Worm (Caenorhabditis elegans) whole organism, L1 larva: Measurements from ENCODE around the gene F22B7.9.

Experiments used
- C16A3.4 ChIP-seq: fragments of 150-350 bp; optimal IDR thresholded peaks from 2 replicates; lab custom pipeline; 2014; ENCODE audit warnings: missing biosample characterization, missing genetic modification characterization
- C34B4.2 ChIP-seq: sonication (generic microtip); optimal IDR thresholded peaks from 2 replicates; lab custom pipeline; 2017; ENCODE audit warnings: mild to moderate bottlenecking, missing genetic modification characterization, missing compliant biosample characterization
- F16B12.6 ChIP-seq: fragments of 150-350 bp; optimal IDR thresholded peaks from 2 replicates; lab custom pipeline; 2014; ENCODE audit warnings: missing biosample characterization, missing genetic modification characterization
- alr-1 ChIP-seq: fragments of 200-800 bp; sonication (Bioruptor generic); optimal IDR thresholded peaks from 2 replicates; lab custom pipeline; 2018; ENCODE audit warnings: borderline replicate concordance, mild to moderate bottlenecking, missing genetic modification characterization, missing compliant biosample characterization
- ama-1 ChIP-seq: fragments of 150-350 bp; optimal IDR thresholded peaks from 2 replicates; lab custom pipeline; 2014
- ceh-63 ChIP-seq: fragments of 200-800 bp; sonication (Bioruptor generic); optimal IDR thresholded peaks from 2 replicates; lab custom pipeline; 2018; ENCODE audit warnings: mild to moderate bottlenecking, missing genetic modification characterization, missing compliant biosample characterization
- ceh-8 ChIP-seq: fragments of 200-800 bp; sonication (Bioruptor generic); optimal IDR thresholded peaks from 2 replicates; lab custom pipeline; 2018; ENCODE audit warnings: mild to moderate bottlenecking, missing genetic modification characterization, moderate library complexity, missing compliant biosample characterization
- ceh-90 ChIP-seq: sonication (generic microtip); optimal IDR thresholded peaks from 2 replicates; lab custom pipeline; 2016; ENCODE audit warnings: missing genetic modification characterization, missing compliant biosample characterization
- dpl-1 ChIP-seq, 3 experiments: fragments of 150-350 bp in 2 of 3; sonication (generic microtip) in 1 of 3; optimal IDR thresholded peaks; 2 replicates each; lab custom pipeline; 2014 to 2017; ENCODE audit warnings: missing biosample characterization in 3 of 3, missing genetic modification characterization in 3 of 3, missing genetic modification reagents in 3 of 3
- efl-1 ChIP-seq, 4 experiments: fragments of 150-350 bp; optimal IDR thresholded peaks in 3 of 4; peaks in 1 of 4; 1 replicate in 1 of 4; 2 replicates in 3 of 4; lab custom pipeline; 2014; ENCODE audit warnings: missing biosample characterization in 2 of 4, missing genetic modification characterization in 2 of 4, missing genetic modification reagents in 2 of 4
- egl-27 ChIP-seq, 2 experiments: fragments of 150-350 bp in 1 of 2; sonication (generic microtip); optimal IDR thresholded peaks; 3 replicates each; lab custom pipeline; 2017 to 2018; ENCODE audit warnings: missing biosample characterization in 2 of 2, missing genetic modification characterization in 2 of 2, missing genetic modification reagents in 2 of 2
- elt-2 ChIP-seq: sonication (generic microtip); optimal IDR thresholded peaks from 2 replicates; lab custom pipeline; 2016; ENCODE audit warnings: missing genetic modification characterization, mild to moderate bottlenecking, inconsistent platforms, missing compliant biosample characterization, missing genetic modification reagents
- elt-3 ChIP-seq, 6 experiments: fragments of 150-350 bp in 1 of 6; sonication (generic microtip); optimal IDR thresholded peaks; 2 replicates each; lab custom pipeline; 2017 to 2018; ENCODE audit warnings: missing biosample characterization in 6 of 6, missing genetic modification characterization in 6 of 6, inconsistent platforms in 1 of 6
- ets-5 ChIP-seq: fragments of 200-800 bp; sonication (Bioruptor generic); IDR thresholded peaks from 2 replicates; pipeline ENCODE4 v1.3.6; 2022; ENCODE audit warnings: missing genetic modification characterization, missing compliant biosample characterization
- fkh-10 ChIP-seq: sonication (generic microtip); optimal IDR thresholded peaks from 2 replicates; lab custom pipeline; 2017; ENCODE audit warnings: missing biosample characterization, missing genetic modification reagents, missing genetic modification characterization
- fkh-4 ChIP-seq: sonication (generic microtip); optimal IDR thresholded peaks from 2 replicates; lab custom pipeline; 2016; ENCODE audit warnings: missing compliant biosample characterization, missing genetic modification characterization, borderline replicate concordance
- grh-1 ChIP-seq: fragments of 200-800 bp; sonication (Bioruptor generic); IDR thresholded peaks from 2 replicates; pipeline ENCODE4 v1.3.6; 2022; ENCODE audit warnings: missing genetic modification reagents, missing genetic modification characterization, missing compliant biosample characterization
- hlh-17 ChIP-seq: fragments of 200-800 bp; sonication (Bioruptor generic); optimal IDR thresholded peaks from 2 replicates; lab custom pipeline; 2018; ENCODE audit warnings: missing genetic modification characterization, mild to moderate bottlenecking, missing compliant biosample characterization, moderate library complexity, borderline replicate concordance
- hlh-4 ChIP-seq: sonication (generic microtip); optimal IDR thresholded peaks from 2 replicates; lab custom pipeline; 2016; ENCODE audit warnings: mild to moderate bottlenecking, missing genetic modification characterization, missing compliant biosample characterization
- jun-1 ChIP-seq: fragments of 150-350 bp; optimal IDR thresholded peaks from 2 replicates; lab custom pipeline; 2014; ENCODE audit warnings: missing biosample characterization, missing genetic modification reagents, missing genetic modification characterization
- lin-13 ChIP-seq: fragments of 150-350 bp; optimal IDR thresholded peaks from 2 replicates; lab custom pipeline; 2014; ENCODE audit warnings: missing biosample characterization, missing genetic modification reagents, missing genetic modification characterization
- lin-14 ChIP-seq: fragments of 200-800 bp; sonication (Bioruptor generic); optimal IDR thresholded peaks from 2 replicates; lab custom pipeline; 2018; ENCODE audit warnings: mild to moderate bottlenecking, missing genetic modification characterization, moderate library complexity, missing compliant biosample characterization
- lin-15B ChIP-seq: fragments of 150-350 bp; sonication (generic microtip); optimal IDR thresholded peaks from 3 replicates; lab custom pipeline; 2014; ENCODE audit warnings: missing biosample characterization, missing genetic modification characterization
- lin-35 ChIP-seq, 2 experiments: fragments of 150-350 bp; optimal IDR thresholded peaks; 2 replicates each; lab custom pipeline; 2014; ENCODE audit warnings: missing biosample characterization in 2 of 2, missing genetic modification characterization in 2 of 2, missing genetic modification reagents in 2 of 2
- mdl-1 ChIP-seq, 2 experiments: fragments of 150-350 bp; optimal IDR thresholded peaks; 2 replicates each; lab custom pipeline; 2014 to 2017; ENCODE audit warnings: missing biosample characterization in 2 of 2, missing genetic modification characterization in 2 of 2, inconsistent platforms in 1 of 2
- nhr-11 ChIP-seq: fragments of 150-350 bp; optimal IDR thresholded peaks from 2 replicates; lab custom pipeline; 2014; ENCODE audit warnings: missing biosample characterization, missing genetic modification characterization
- nhr-19 ChIP-seq: fragments of 200-800 bp; sonication (Bioruptor generic); conservative IDR thresholded peaks from 2 replicates; pipeline ENCODE4 v1.3.6; 2022; ENCODE audit warnings: missing genetic modification characterization, missing compliant biosample characterization
- nhr-20 ChIP-seq: sonication (generic microtip); optimal IDR thresholded peaks from 2 replicates; lab custom pipeline; 2016; ENCODE audit warnings: mild to moderate bottlenecking, missing genetic modification characterization, missing compliant biosample characterization
- nhr-237 ChIP-seq: fragments of 150-350 bp; optimal IDR thresholded peaks from 2 replicates; lab custom pipeline; 2014; ENCODE audit warnings: missing biosample characterization, missing genetic modification characterization
- nhr-28 ChIP-seq: fragments of 150-350 bp; optimal IDR thresholded peaks from 2 replicates; lab custom pipeline; 2014; ENCODE audit warnings: missing biosample characterization, missing genetic modification characterization
- nhr-47 ChIP-seq: sonication (generic microtip); optimal IDR thresholded peaks from 2 replicates; lab custom pipeline; 2016; ENCODE audit warnings: mild to moderate bottlenecking, missing genetic modification characterization, moderate library complexity, missing compliant biosample characterization
- nhr-71 ChIP-seq: sonication (generic microtip); optimal IDR thresholded peaks from 2 replicates; lab custom pipeline; 2016; ENCODE audit warnings: mild to moderate bottlenecking, missing genetic modification characterization, moderate library complexity, missing compliant biosample characterization
- nhr-76 ChIP-seq: sonication (generic microtip); optimal IDR thresholded peaks from 2 replicates; lab custom pipeline; 2017; ENCODE audit warnings: missing biosample characterization, missing genetic modification characterization
- nhr-85 ChIP-seq: sonication (generic microtip); peaks from one replicate; lab custom pipeline; 2016; ENCODE audit warnings: missing genetic modification characterization, inconsistent platforms, missing compliant biosample characterization
- nhr-90 ChIP-seq: sonication (generic microtip); optimal IDR thresholded peaks from 2 replicates; lab custom pipeline; 2016; ENCODE audit warnings: mild to moderate bottlenecking, missing genetic modification characterization, missing compliant biosample characterization; ENCODE audit not compliant: poor library complexity
- pag-3 ChIP-seq: sonication (generic microtip); optimal IDR thresholded peaks from 2 replicates; lab custom pipeline; 2017; ENCODE audit warnings: missing genetic modification characterization, mild to moderate bottlenecking, missing compliant biosample characterization, antibody characterized with exemption, borderline replicate concordance; ENCODE audit not compliant: insufficient read depth
- pax-3 ChIP-seq: fragments of 200-800 bp; sonication (Bioruptor generic); optimal IDR thresholded peaks from 2 replicates; lab custom pipeline; 2018; ENCODE audit warnings: mild to moderate bottlenecking, missing genetic modification characterization, moderate library complexity, missing compliant biosample characterization
- snu-23 ChIP-seq: sonication (generic microtip); optimal IDR thresholded peaks from 2 replicates; lab custom pipeline; 2016; ENCODE audit warnings: missing genetic modification characterization, missing compliant biosample characterization
- swsn-7 ChIP-seq: sonication (generic microtip); optimal IDR thresholded peaks from 2 replicates; lab custom pipeline; 2016; ENCODE audit warnings: missing genetic modification characterization, missing compliant biosample characterization
- tbx-2 ChIP-seq: sonication (generic microtip); optimal IDR thresholded peaks from 2 replicates; lab custom pipeline; 2016; ENCODE audit warnings: missing genetic modification characterization, missing compliant biosample characterization
- tlp-1 ChIP-seq: fragments of 150-350 bp; optimal IDR thresholded peaks from 2 replicates; lab custom pipeline; 2014; ENCODE audit warnings: missing biosample characterization, missing genetic modification characterization
- unc-62 ChIP-seq: fragments of 150-350 bp; optimal IDR thresholded peaks from 2 replicates; lab custom pipeline; 2014; ENCODE audit warnings: missing biosample characterization, missing genetic modification reagents, missing genetic modification characterization
- unc-98 ChIP-seq: fragments of 200-800 bp; sonication (Bioruptor generic); IDR thresholded peaks from 2 replicates; pipeline ENCODE4 v1.3.6; 2022; ENCODE audit warnings: missing genetic modification characterization, missing compliant biosample characterization
- ztf-4 ChIP-seq: fragments of 150-350 bp; optimal IDR thresholded peaks from 2 replicates; lab custom pipeline; 2014; ENCODE audit warnings: missing biosample characterization, missing genetic modification characterization

The F22B7.9 gene

DNA sequence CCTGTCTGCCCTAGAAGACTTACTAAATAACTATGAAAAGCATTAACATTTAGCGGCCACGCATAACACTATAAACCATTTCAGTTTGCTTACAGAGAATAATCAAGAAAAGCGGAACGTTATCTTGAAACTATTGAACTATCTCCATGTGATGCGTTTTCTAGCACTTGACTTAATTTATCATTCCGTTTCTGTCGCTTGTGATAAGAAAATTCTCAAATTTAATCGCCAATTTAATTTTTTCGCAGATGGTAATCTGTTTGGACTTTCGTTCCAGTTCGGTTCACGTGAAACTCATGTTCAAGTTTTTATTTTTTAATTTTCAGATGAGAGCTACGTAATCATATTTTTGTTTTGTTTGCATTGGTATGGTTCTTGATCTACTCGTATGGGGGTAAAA lies 3.2 kb upstream of the F22B7.9 start:
- TF ChIP-seq mdl-1 (tag; optimal IDR thresholded peaks at IDR 0.05; lab: Kevin White, UChicago) (peak in 1 of 2 experiments; percentile 23), alr-1 (tag; lab: Kevin White, UChicago) (no peak), swsn-7 (tag; lab: Kevin White, UChicago) (no peak), efl-1 (optimal IDR thresholded peaks at IDR 0.05; lab: Kevin White, UChicago) (no peak), efl-1 (GFP tag; optimal IDR thresholded peaks at IDR 0.05 in 1 of 2; lab: Kevin White, UChicago) (peak in 1 of 2 experiments; percentile 24), lin-14 (peak; percentile 35), elt-3 (tag; optimal IDR thresholded peaks at IDR 0.05; lab: Kevin White, UChicago) (peak in 2 of 6 experiments; percentile 26 to 81), nhr-20 (tag; lab: Kevin White, UChicago) (peak; percentile 34), ama-1 (lab: Kevin White, UChicago) (no peak), tbx-2 (no peak), jun-1 (peak; percentile 41), unc-62 (GFP tag; lab: Kevin White, UChicago) (no peak), nhr-85 (peak; percentile 23), tlp-1 (peak; percentile 78), lin-35 (GFP tag; optimal IDR thresholded peaks at IDR 0.05; lab: Kevin White, UChicago) (peak in 1 of 2 experiments; percentile 46), nhr-71 (tag; lab: Kevin White, UChicago) (peak; percentile 38), nhr-237 (tag; lab: Kevin White, UChicago) (no peak), nhr-90 (tag; lab: Kevin White, UChicago) (peak; percentile 27), elt-2 (peak; percentile 92), hlh-4 (tag; lab: Kevin White, UChicago) (no peak)
- TF ChIP-seq, all 84 proteins: peak for 12

DNA sequence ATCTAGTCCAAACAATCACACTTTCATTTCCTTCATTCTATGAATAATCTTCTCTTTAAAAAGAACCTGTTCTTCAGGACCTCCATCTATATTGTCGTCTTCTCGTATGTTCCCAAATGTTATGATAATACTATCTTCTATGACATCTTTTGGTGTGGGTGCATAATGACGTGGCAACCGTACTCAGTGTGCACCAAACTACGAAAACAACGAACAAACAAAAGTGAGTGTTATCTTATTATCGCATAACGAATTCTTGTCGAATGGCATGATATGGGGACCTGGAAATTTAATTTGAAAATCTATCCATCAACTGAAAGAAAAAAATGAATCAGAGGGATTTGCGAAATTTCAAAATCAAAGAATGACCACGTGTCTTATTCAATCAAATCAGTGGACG lies 2.3 kb upstream of the F22B7.9 start:
- peak; percentile 1 for TF ChIP-seq snu-23 (GFP tag; lab: Kevin White, UChicago)
- peak; percentile 12; the same call in 1 of the 2 replicates for TF ChIP-seq nhr-19 (GFP tag; lab: Robert Waterston, UW)
- TF ChIP-seq lin-14 = peak; percentile 3
- TF ChIP-seq nhr-85 = peak; percentile 70
- TF ChIP-seq fkh-4 (tag; lab: Kevin White, UChicago) = no peak
- TF ChIP-seq F16B12.6 (tag; lab: Kevin White, UChicago) = no peak
- no peak for TF ChIP-seq nhr-28 (tag; lab: Kevin White, UChicago)
- TF ChIP-seq C16A3.4 (tag; lab: Kevin White, UChicago) = no peak
- no peak for TF ChIP-seq ztf-4 (tag; lab: Kevin White, UChicago)
- TF ChIP-seq, all 84 proteins: peak for 4

DNA sequence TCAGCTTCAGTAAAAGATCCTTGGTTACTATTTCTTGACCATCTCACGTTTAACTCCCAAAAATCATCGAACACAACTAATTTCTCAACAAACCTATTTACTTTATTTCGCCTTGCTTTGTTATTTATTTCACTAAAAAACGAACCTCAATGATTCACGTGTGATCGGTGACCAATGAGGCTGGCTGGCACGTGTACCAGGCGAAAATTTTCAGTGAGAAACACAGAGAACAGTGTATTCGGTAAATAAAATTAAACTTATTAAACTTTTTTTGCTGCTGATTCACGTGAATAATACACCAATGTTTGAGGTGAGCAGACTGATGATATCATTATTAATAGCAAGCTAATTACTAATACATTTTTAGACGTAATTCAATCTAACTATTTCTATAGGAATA lies 1.7 kb upstream of the F22B7.9 start:
- TF ChIP-seq efl-1 (optimal IDR thresholded peaks at IDR 0.05; lab: Kevin White, UChicago) (no peak), efl-1 (GFP tag; optimal IDR thresholded peaks at IDR 0.05 in 1 of 2; lab: Kevin White, UChicago) (peak in 1 of 2 experiments; percentile 22), nhr-76 (tag; lab: Kevin White, UChicago) (no peak), fkh-10 (GFP tag; lab: Kevin White, UChicago) (no peak), lin-15B (tag; lab: Kevin White, UChicago) (no peak), F16B12.6 (tag; lab: Kevin White, UChicago) (no peak), nhr-19 (GFP tag; lab: Robert Waterston, UW) (peak; percentile 24; the same call in 1 of the 2 replicates), nhr-71 (tag; lab: Kevin White, UChicago) (peak; percentile 51), nhr-28 (tag; lab: Kevin White, UChicago) (no peak), elt-3 (tag; optimal IDR thresholded peaks at IDR 0.05; lab: Kevin White, UChicago) (peak in 1 of 6 experiments; percentile 38), C34B4.2 (no peak), mdl-1 (tag; optimal IDR thresholded peaks at IDR 0.05; lab: Kevin White, UChicago) (peak in 1 of 2 experiments; percentile 2), nhr-85 (peak; percentile 73), nhr-20 (tag; lab: Kevin White, UChicago) (peak; percentile 60), ceh-90 (tag; lab: Kevin White, UChicago) (no peak), hlh-17 (GFP tag; lab: Kevin White, UChicago) (no peak), pag-3 (no peak), pax-3 (tag; lab: Kevin White, UChicago) (no peak), elt-2 (no peak), ets-5 (no peak), swsn-7 (tag; lab: Kevin White, UChicago) (no peak), ceh-63 (GFP tag; lab: Kevin White, UChicago) (no peak), egl-27 (tag; optimal IDR thresholded peaks at IDR 0.05; lab: Kevin White, UChicago) (no peak), snu-23 (GFP tag; lab: Kevin White, UChicago) (peak; percentile 40), nhr-11 (tag; lab: Kevin White, UChicago) (no peak), dpl-1 (GFP tag; optimal IDR thresholded peaks at IDR 0.05; lab: Kevin White, UChicago) (no peak), grh-1 (no peak), C16A3.4 (tag; lab: Kevin White, UChicago) (no peak), ceh-8 (peak; percentile 56), fkh-4 (tag; lab: Kevin White, UChicago) (no peak), tbx-2 (peak; percentile 5), nhr-47 (tag; lab: Kevin White, UChicago) (no peak), lin-13 (GFP tag; lab: Kevin White, UChicago) (no peak), unc-98 (no peak)
